Worm (Caenorhabditis elegans): Measurements from ENCODE around the gene zhit-3.

Gene zhit-3

ce11 chrV:10168870-10169269, 43.1 kb downstream of the zhit-3 start:
- TF ChIP-seq hmg-4 (GFP tag; optimal IDR thresholded peaks at IDR 0.05) (no peak), ets-7 (tag; optimal IDR thresholded peaks at IDR 0.05) (no peak), ceh-36 (tag; optimal IDR thresholded peaks at IDR 0.05) (no peak), hnd-1 (tag; optimal IDR thresholded peaks at IDR 0.05) (no peak), hmbx-1 (tag; optimal IDR thresholded peaks at IDR 0.05) (no peak), flt-1 (GFP tag; IDR thresholded peaks at IDR 0.05) (no peak), ama-1 (optimal IDR thresholded peaks at IDR 0.05) (no peak), scrt-1 (GFP tag; IDR thresholded peaks at IDR 0.05) (no peak), tbx-11 (GFP tag; IDR thresholded peaks at IDR 0.05) (no peak), tbx-37 (GFP tag; conservative IDR thresholded peaks at IDR 0.05) (no peak), pes-1 (GFP tag; IDR thresholded peaks at IDR 0.05) (no peak), ceh-13 (GFP tag; optimal IDR thresholded peaks at IDR 0.05) (no peak), F13C5.2 (tag; optimal IDR thresholded peaks at IDR 0.05) (no peak), tra-4 (tag; optimal IDR thresholded peaks at IDR 0.05) (no peak), B0310.2 (tag; optimal IDR thresholded peaks at IDR 0.05) (no peak), aly-1 (tag; optimal IDR thresholded peaks at IDR 0.05) (no peak), sea-1 (GFP tag; conservative IDR thresholded peaks at IDR 0.05) (no peak)

- no peak for TF ChIP-seq ets-7 (tag; optimal IDR thresholded peaks at IDR 0.05)
These were observed 45.6 kb downstream of the zhit-3 start, which contains the start of gene C51E3.6 for ce11 chrV:10166368-10166767. Gene C51E3.6, minus strand, starts transcription at chrV:10166468.

ce11 chrV:10160954-10161353, 51.0 kb downstream of the zhit-3 start, which contains the start of gene C51E3.10:
Gene C51E3.10, minus strand, starts transcription at chrV:10161134.
- no peak for TF ChIP-seq pes-1 (GFP tag; IDR thresholded peaks at IDR 0.05)
- TF ChIP-seq sea-1 (GFP tag; conservative IDR thresholded peaks at IDR 0.05): no peak
- TF ChIP-seq F13C5.2 (tag; optimal IDR thresholded peaks at IDR 0.05): no peak
- no peak for TF ChIP-seq flt-1 (GFP tag; IDR thresholded peaks at IDR 0.05)
- TF ChIP-seq B0310.2 (tag; optimal IDR thresholded peaks at IDR 0.05): no peak
- no peak for TF ChIP-seq ama-1 (optimal IDR thresholded peaks at IDR 0.05)
- TF ChIP-seq tbx-11 (GFP tag; IDR thresholded peaks at IDR 0.05): no peak
- TF ChIP-seq aly-1 (tag; optimal IDR thresholded peaks at IDR 0.05): no peak
- TF ChIP-seq hmbx-1 (tag; optimal IDR thresholded peaks at IDR 0.05): no peak
- TF ChIP-seq ceh-13 (GFP tag; optimal IDR thresholded peaks at IDR 0.05): no peak
- no peak for TF ChIP-seq hnd-1 (tag; optimal IDR thresholded peaks at IDR 0.05)
